Worm (Caenorhabditis elegans) whole organism, early embryonic: ENCODE data around the gene srg-24.

Experiments used
- B0310.2 ChIP-seq: sonication (generic microtip); optimal IDR thresholded peaks from 2 replicates; lab custom pipeline; 2016; ENCODE audit warnings: mild to moderate bottlenecking, missing genetic modification characterization, missing compliant biosample characterization
- ama-1 ChIP-seq: fragments of 150-350 bp; optimal IDR thresholded peaks from 2 replicates; lab custom pipeline; 2014
- ceh-36 ChIP-seq: sonication (generic microtip); optimal IDR thresholded peaks from 2 replicates; lab custom pipeline; 2016; ENCODE audit warnings: missing genetic modification characterization, inconsistent platforms, missing compliant biosample characterization
- ets-7 ChIP-seq: sonication (generic microtip); optimal IDR thresholded peaks from 2 replicates; lab custom pipeline; 2016; ENCODE audit warnings: missing genotype, missing genetic modification characterization, missing compliant biosample characterization
- flt-1 ChIP-seq: fragments of 200-800 bp; sonication (Bioruptor generic); IDR thresholded peaks from 2 replicates; pipeline ENCODE4 v1.3.6; 2022; ENCODE audit warnings: missing genetic modification characterization, missing compliant biosample characterization
- hmbx-1 ChIP-seq: sonication (generic microtip); optimal IDR thresholded peaks from 2 replicates; lab custom pipeline; 2016; ENCODE audit warnings: mild to moderate bottlenecking, missing genetic modification characterization, missing compliant biosample characterization
- scrt-1 ChIP-seq: fragments of 200-800 bp; sonication (Bioruptor generic); IDR thresholded peaks from 2 replicates; pipeline ENCODE4 v1.3.6; 2022; ENCODE audit warnings: missing genetic modification characterization, missing compliant biosample characterization
- tra-4 ChIP-seq: sonication (generic microtip); optimal IDR thresholded peaks from 2 replicates; lab custom pipeline; 2017; ENCODE audit warnings: missing genetic modification characterization, missing compliant biosample characterization

DNA sequence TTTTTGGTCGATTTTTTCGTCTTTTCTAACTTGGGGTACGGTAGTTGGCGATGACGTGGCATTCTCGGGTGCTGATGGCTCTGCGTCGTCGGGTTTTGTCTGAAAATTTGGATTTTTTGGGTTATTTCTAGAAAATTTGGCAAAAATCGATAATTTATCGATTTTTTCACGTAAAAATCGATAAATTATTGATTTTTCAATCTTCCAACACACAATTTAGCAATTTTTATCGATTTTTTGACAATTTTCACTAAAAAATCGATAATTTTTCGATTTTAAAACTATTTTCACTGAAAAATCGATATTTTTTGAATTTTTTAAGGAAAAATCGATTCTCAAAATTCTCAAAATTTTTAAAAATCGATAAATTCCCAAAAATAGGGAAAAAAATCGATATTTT lies 37.6 kb downstream of the srg-24 start:
- no peak for TF ChIP-seq hmbx-1 (tag; lab: Kevin White, UChicago)
- no peak for TF ChIP-seq ets-7 (tag; lab: Kevin White, UChicago)
- no peak for TF ChIP-seq scrt-1 (GFP tag; lab: Robert Waterston, UW)
- TF ChIP-seq flt-1 (GFP tag; lab: Robert Waterston, UW), result no peak
- no peak for TF ChIP-seq tra-4 (tag; lab: Kevin White, UChicago)
- TF ChIP-seq ama-1, result no peak
- no peak for TF ChIP-seq ceh-36 (tag; lab: Kevin White, UChicago)
- no peak for TF ChIP-seq B0310.2
